Fruit fly (Drosophila melanogaster) whole organism, embryonic: Measurements from ENCODE around the gene mRpS2.

Source experiments
- Bdp1 ChIP-seq: fragments of 200-800 bp; sonication (Bioruptor generic); optimal IDR thresholded peaks from 3 replicates; lab custom pipeline; 2016; ENCODE audit warnings: missing biosample characterization, missing genetic modification characterization
- CG10431 ChIP-seq: fragments of 200-800 bp; sonication (Bioruptor generic); optimal IDR thresholded peaks from 3 replicates; lab custom pipeline; 2018; ENCODE audit warnings: missing biosample characterization, mild to moderate bottlenecking, missing genetic modification characterization
- CG11696 ChIP-seq: fragments of 200-800 bp; sonication (Bioruptor generic); IDR thresholded peaks from 2 replicates; pipeline ENCODE4 v1.3.6; 2022; ENCODE audit warnings: missing biosample characterization, missing genetic modification characterization
- CG13775 ChIP-seq: fragments of 200-800 bp; sonication (Bioruptor generic); optimal IDR thresholded peaks from 3 replicates; lab custom pipeline; 2017; ENCODE audit warnings: missing biosample characterization, mild to moderate bottlenecking, missing genetic modification characterization
- CG17328 ChIP-seq: fragments of 200-800 bp; sonication (Bioruptor generic); IDR thresholded peaks from 2 replicates; pipeline ENCODE4 v1.3.6; 2022; ENCODE audit warnings: missing biosample characterization, missing genetic modification characterization
- CG18619 ChIP-seq: fragments of 200-800 bp; sonication (Bioruptor generic); optimal IDR thresholded peaks from 3 replicates; lab custom pipeline; 2017; ENCODE audit warnings: missing biosample characterization, mild to moderate bottlenecking, missing genetic modification characterization
- CG34224 ChIP-seq: fragments of 200-800 bp; sonication (Bioruptor generic); IDR thresholded peaks from 3 replicates; pipeline ENCODE4 v1.3.6; 2022; ENCODE audit warnings: missing biosample characterization, missing genetic modification characterization; ENCODE audit not compliant: partially characterized antibody
- CG34422 ChIP-seq: fragments of 200-800 bp; sonication (Bioruptor generic); IDR thresholded peaks from 3 replicates; pipeline ENCODE4 v1.3.6; 2022; ENCODE audit warnings: missing biosample characterization, missing genetic modification characterization
- CG3726 ChIP-seq: fragments of 200-800 bp; sonication (Bioruptor generic); IDR thresholded peaks from 3 replicates; pipeline ENCODE4, ENCODE4 v1.3.6; 2022; ENCODE audit warnings: missing biosample characterization, missing genetic modification characterization
- CG42726 ChIP-seq: fragments of 200-800 bp; sonication (Bioruptor generic); IDR thresholded peaks from 2 replicates; pipeline ENCODE4 v1.3.6; 2022; ENCODE audit warnings: missing biosample characterization, missing genetic modification characterization; ENCODE audit not compliant: partially characterized antibody
- CG6254 ChIP-seq: fragments of 200-800 bp; sonication (Bioruptor generic); optimal IDR thresholded peaks from 3 replicates; lab custom pipeline; 2017; ENCODE audit warnings: mild to moderate bottlenecking, missing biosample characterization, missing genetic modification reagents, missing genetic modification characterization
- CkIIα-i1 ChIP-seq: fragments of 200-800 bp; sonication (Bioruptor generic); IDR thresholded peaks from 2 replicates; pipeline ENCODE4 v1.3.6; 2022; ENCODE audit warnings: missing biosample characterization, missing genetic modification characterization
- D ChIP-seq, 2 experiments: fragments of 200-800 bp in 1 of 2; fragments of >200 bp in 1 of 2; sonication (Bioruptor generic) in 1 of 2; optimal IDR thresholded peaks; 2 replicates in 1 of 2; 3 replicates in 1 of 2; lab custom pipeline; 2017; ENCODE audit warnings: mild to moderate bottlenecking in 1 of 2, missing biosample characterization in 1 of 2, missing genetic modification characterization in 1 of 2, missing genetic modification reagents in 1 of 2
- D19A ChIP-seq: fragments of 200-800 bp; optimal IDR thresholded peaks from 3 replicates; lab custom pipeline; 2019; ENCODE audit warnings: missing biosample characterization, mild to moderate bottlenecking, missing genetic modification characterization, moderate library complexity
- Dbx ChIP-seq: fragments of 200-800 bp; sonication (Bioruptor generic); IDR thresholded peaks from 3 replicates; pipeline ENCODE4 v1.3.6; 2022; ENCODE audit warnings: missing biosample characterization, missing genetic modification characterization
- Dfd ChIP-seq, 2 experiments: fragments of >200 bp; optimal IDR thresholded peaks; 2 replicates each; lab custom pipeline; 2017; ENCODE audit warnings: missing biosample characterization in 2 of 2, missing genetic modification characterization in 2 of 2
- E2f1 ChIP-seq: fragments of 200-800 bp; sonication (Bioruptor generic); IDR thresholded peaks from 2 replicates; pipeline ENCODE4 v1.3.6; 2022; ENCODE audit warnings: missing biosample characterization, missing genetic modification characterization
- Gug ChIP-seq: fragments of 200-800 bp; sonication (Bioruptor generic); IDR thresholded peaks from 4 replicates; pipeline ENCODE4 v1.3.6; 2022; ENCODE audit warnings: missing biosample characterization, missing genetic modification characterization
- HmgZ ChIP-seq: fragments of 200-800 bp; sonication (Bioruptor generic); optimal IDR thresholded peaks from 2 replicates; lab custom pipeline; 2018; ENCODE audit warnings: missing biosample characterization, mild to moderate bottlenecking, missing genetic modification characterization
- Lim3 ChIP-seq: fragments of 200-800 bp; sonication (Bioruptor generic); IDR thresholded peaks from 2 replicates; pipeline ENCODE4 v1.3.6; 2022; ENCODE audit warnings: missing biosample characterization, missing genetic modification characterization
- PHDP ChIP-seq: fragments of 200-800 bp; sonication (Bioruptor generic); optimal IDR thresholded peaks from 3 replicates; lab custom pipeline; 2018; ENCODE audit warnings: missing biosample characterization, mild to moderate bottlenecking, missing genetic modification characterization, moderate library complexity
- Pdp1 ChIP-seq, 2 experiments: fragments of 200-800 bp; sonication (Bioruptor generic); optimal IDR thresholded peaks; 3 replicates each; lab custom pipeline; 2016; ENCODE audit warnings: missing biosample characterization in 2 of 2, missing genetic modification characterization in 2 of 2, mild to moderate bottlenecking in 1 of 2, moderate library complexity in 1 of 2
- Ssrp ChIP-seq: fragments of 200-800 bp; sonication (Bioruptor generic); optimal IDR thresholded peaks from 2 replicates; lab custom pipeline; 2018; ENCODE audit warnings: missing biosample characterization, mild to moderate bottlenecking, missing genetic modification characterization, moderate library complexity
- Stat92E ChIP-seq, 3 experiments: fragments of >200 bp in 2 of 3; fragments of 200-800 bp in 1 of 3; sonication (Bioruptor generic) in 1 of 3; optimal IDR thresholded peaks; 2 replicates each; lab custom pipeline; 2017 to 2019; ENCODE audit warnings: missing biosample characterization in 3 of 3, missing genetic modification characterization in 3 of 3, mild to moderate bottlenecking in 1 of 3, moderate library complexity in 1 of 3
- Vsx1 ChIP-seq: fragments of 200-800 bp; sonication (Bioruptor generic); optimal IDR thresholded peaks from 2 replicates; lab custom pipeline; 2017; ENCODE audit warnings: missing biosample characterization, mild to moderate bottlenecking, missing genetic modification characterization, missing genetic modification reagents
- ab ChIP-seq: fragments of 200-800 bp; sonication (Bioruptor generic); optimal IDR thresholded peaks from 2 replicates; lab custom pipeline; 2016; ENCODE audit warnings: missing biosample characterization, missing genetic modification characterization
- chm ChIP-seq: fragments of 200-800 bp; sonication (Bioruptor generic); IDR thresholded peaks from 2 replicates; pipeline ENCODE4 v1.3.6; 2022; ENCODE audit warnings: missing biosample characterization, missing genetic modification characterization
- crol ChIP-seq: fragments of 200-800 bp; sonication (Bioruptor generic); IDR thresholded peaks from 2 replicates; pipeline ENCODE4 v1.3.6; 2022; ENCODE audit warnings: missing biosample characterization, missing genetic modification characterization
- crp ChIP-seq, 2 experiments: fragments of 200-800 bp; sonication (Bioruptor generic); optimal IDR thresholded peaks; 2 replicates in 1 of 2; 3 replicates in 1 of 2; lab custom pipeline; 2017; ENCODE audit warnings: missing biosample characterization in 2 of 2, missing genetic modification characterization in 2 of 2, mild to moderate bottlenecking in 1 of 2, moderate library complexity in 1 of 2
- cwo ChIP-seq: fragments of 200-800 bp; sonication (Bioruptor generic); optimal IDR thresholded peaks from 3 replicates; lab custom pipeline; 2017; ENCODE audit warnings: missing biosample characterization, missing genetic modification characterization, mild to moderate bottlenecking, moderate library complexity, missing genetic modification reagents
- fd96Cb ChIP-seq: fragments of 200-800 bp; sonication (Bioruptor generic); optimal IDR thresholded peaks from 2 replicates; lab custom pipeline; 2018; ENCODE audit warnings: missing biosample characterization, mild to moderate bottlenecking, missing genetic modification characterization, moderate library complexity
- gcm ChIP-seq: fragments of 200-800 bp; sonication (Bioruptor generic); optimal IDR thresholded peaks from 2 replicates; lab custom pipeline; 2019; ENCODE audit warnings: missing biosample characterization, mild to moderate bottlenecking, missing genetic modification characterization, moderate library complexity
- grau ChIP-seq: fragments of 200-800 bp; optimal IDR thresholded peaks from 3 replicates; lab custom pipeline; 2019; ENCODE audit warnings: missing biosample characterization, mild to moderate bottlenecking, missing genetic modification characterization, moderate library complexity
- ken ChIP-seq: fragments of 200-800 bp; sonication (Bioruptor generic); IDR thresholded peaks from 3 replicates; pipeline ENCODE4 v1.3.6; 2022; ENCODE audit warnings: missing biosample characterization, missing genetic modification characterization
- knrl ChIP-seq: fragments of 200-800 bp; sonication (Bioruptor generic); IDR thresholded peaks from 3 replicates; pipeline ENCODE4 v1.3.6; 2022; ENCODE audit warnings: missing biosample characterization, missing genetic modification characterization; ENCODE audit not compliant: partially characterized antibody
- lov ChIP-seq, 2 experiments: fragments of 200-800 bp in 1 of 2; fragments of >200 bp in 1 of 2; sonication (Bioruptor generic) in 1 of 2; IDR thresholded peaks in 1 of 2; optimal IDR thresholded peaks in 1 of 2; 2 replicates in 1 of 2; 3 replicates in 1 of 2; pipeline versions ENCODE4 v1.3.6 to Lab custom; 2017 to 2022; ENCODE audit warnings: missing biosample characterization in 1 of 2, missing genetic modification characterization in 1 of 2
- nmo ChIP-seq: fragments of 200-800 bp; sonication (Bioruptor generic); optimal IDR thresholded peaks from 2 replicates; lab custom pipeline; 2018; ENCODE audit warnings: missing biosample characterization, mild to moderate bottlenecking, missing genetic modification characterization, moderate library complexity
- pb ChIP-seq: fragments of 200-800 bp; sonication (Bioruptor generic); optimal IDR thresholded peaks from 3 replicates; lab custom pipeline; 2016; ENCODE audit warnings: missing biosample characterization, missing genetic modification characterization
- pfk ChIP-seq: fragments of 200-800 bp; sonication (Bioruptor generic); optimal IDR thresholded peaks from 2 replicates; lab custom pipeline; 2018; ENCODE audit warnings: missing biosample characterization, mild to moderate bottlenecking, missing genetic modification characterization, moderate library complexity
- pita ChIP-seq: fragments of 200-800 bp; sonication (Bioruptor generic); optimal IDR thresholded peaks from 2 replicates; lab custom pipeline; 2017; ENCODE audit warnings: missing biosample characterization, mild to moderate bottlenecking, missing genetic modification characterization
- pnt ChIP-seq: fragments of 200-800 bp; sonication (Bioruptor generic); optimal IDR thresholded peaks from 3 replicates; lab custom pipeline; 2016; ENCODE audit warnings: missing biosample characterization, missing genetic modification characterization
- pros ChIP-seq: fragments of 200-800 bp; sonication (Bioruptor generic); optimal IDR thresholded peaks from 3 replicates; lab custom pipeline; 2019; ENCODE audit warnings: missing biosample characterization, mild to moderate bottlenecking, missing genetic modification characterization, moderate library complexity
- schlank ChIP-seq: fragments of 200-800 bp; sonication (Bioruptor generic); optimal IDR thresholded peaks from 2 replicates; lab custom pipeline; 2018; ENCODE audit warnings: missing biosample characterization, mild to moderate bottlenecking, missing genetic modification characterization
- sima ChIP-seq: fragments of 200-800 bp; sonication (Bioruptor generic); optimal IDR thresholded peaks from 2 replicates; lab custom pipeline; 2016; ENCODE audit warnings: missing biosample characterization, missing genetic modification characterization
- sob ChIP-seq: fragments of 200-800 bp; sonication (Bioruptor generic); IDR thresholded peaks from 2 replicates; pipeline ENCODE4 v1.3.6; 2022; ENCODE audit warnings: missing biosample characterization, missing genetic modification characterization
- ssp ChIP-seq: fragments of 200-800 bp; sonication (Bioruptor generic); IDR thresholded peaks from 2 replicates; pipeline ENCODE4 v1.3.6; 2022; ENCODE audit warnings: missing biosample characterization, missing genetic modification characterization
- toy ChIP-seq: fragments of 200-800 bp; sonication (Bioruptor generic); IDR thresholded peaks from 2 replicates; pipeline ENCODE4 v1.3.6; 2022; ENCODE audit warnings: missing biosample characterization, missing genetic modification characterization

Gene mRpS2

dm6 chr2L:4820448-4821318 lies 29.5 kb downstream of the mRpS2 start (continued):
- TF ChIP-seq fd96Cb (peak; percentile 20), Lim3 (no peak), CG6254 (GFP tag; lab: Kevin White, UChicago) (peak; percentile 29), E2f1 (peak; percentile 44), CG34422 (GFP tag; lab: Robert Waterston, UW) (no peak), gcm (GFP tag; lab: Kevin White, UChicago) (peak; percentile 5), crol (peak; percentile 47), cwo (no peak), sima (GFP tag; lab: Kevin White, UChicago) (no peak), CG34224 (GFP tag; lab: Robert Waterston, UW) (no peak), grau (tag; lab: Kevin White, UChicago) (peak; percentile 61), schlank (tag; lab: Kevin White, UChicago) (no peak), ab (GFP tag; lab: Kevin White, UChicago) (no peak), crp (GFP tag; optimal IDR thresholded peaks at IDR 0.05; lab: Kevin White, UChicago) (no peak), pita (GFP tag; lab: Kevin White, UChicago) (no peak), D (optimal IDR thresholded peaks at IDR 0.05; lab: Kevin White, UChicago) (peak; percentile 93), D (GFP tag; optimal IDR thresholded peaks at IDR 0.05; lab: Kevin White, UChicago) (peak; percentile 29), CkIIα-i1 (GFP tag; lab: Robert Waterston, UW) (no peak), Dfd (GFP tag; optimal IDR thresholded peaks at IDR 0.05; lab: Kevin White, UChicago) (no peak), lov (optimal IDR thresholded peaks at IDR 0.05; lab: Kevin White, UChicago) (no peak), lov (GFP tag; IDR thresholded peaks at IDR 0.05; lab: Robert Waterston, UW) (0 out of 3 replicates have a peak, but pooled peaks have one; percentile 19), CG18619 (GFP tag; lab: Kevin White, UChicago) (peak; percentile 66), Vsx1 (GFP tag; lab: Kevin White, UChicago) (peak; percentile 19), ken (GFP tag; lab: Robert Waterston, UW) (peak; percentile 24; the same call in 1 of the 3 replicates), knrl (GFP tag; lab: Robert Waterston, UW) (no peak), pb (GFP tag; lab: Kevin White, UChicago) (no peak), chm (GFP tag; lab: Robert Waterston, UW) (no peak), CG10431 (GFP tag; lab: Kevin White, UChicago) (peak; percentile 2), CG3726 (GFP tag; lab: Robert Waterston, UW) (no peak), Ssrp (tag; lab: Kevin White, UChicago) (peak; percentile 61), pros (GFP tag; lab: Kevin White, UChicago) (peak; percentile 35), pfk (GFP tag; lab: Kevin White, UChicago) (no peak), Dbx (GFP tag; lab: Robert Waterston, UW) (0 out of 3 replicates have a peak, but pooled peaks have one; percentile 19), CG11696 (GFP tag; lab: Robert Waterston, UW) (no peak), PHDP (tag; lab: Kevin White, UChicago) (no peak), CG42726 (no peak), Bdp1 (GFP tag; lab: Kevin White, UChicago) (peak; percentile 24), Pdp1 (GFP tag; optimal IDR thresholded peaks at IDR 0.05; lab: Kevin White, UChicago) (peak; percentile 21 to 61), HmgZ (tag; lab: Kevin White, UChicago) (peak; percentile 46), sob (GFP tag; lab: Robert Waterston, UW) (no peak), D19A (tag; lab: Kevin White, UChicago) (no peak), pnt (peak; percentile 30), Stat92E (GFP tag; optimal IDR thresholded peaks at IDR 0.05; lab: Kevin White, UChicago) (no peak), CG17328 (peak; percentile 42), Gug (GFP tag; lab: Robert Waterston, UW) (peak; percentile 43; the same call in 2 of the 4 replicates), ssp (GFP tag; lab: Robert Waterston, UW) (no peak; the same call in 1 of the 2 replicates), toy (GFP tag; lab: Robert Waterston, UW) (no peak), CG13775 (peak; percentile 72), nmo (GFP tag; lab: Kevin White, UChicago) (peak; percentile 55)
